Worm (Caenorhabditis elegans) whole organism, L4 larva: ENCODE results near the gene Y6G8.15.

Experiments used
- D1046.2 ChIP-seq: fragments of 200-800 bp; sonication (Bioruptor generic); IDR thresholded peaks from 2 replicates; pipeline ENCODE4 v1.3.6; 2022; ENCODE audit warnings: missing genetic modification characterization, missing compliant biosample characterization
- F26F4.8 ChIP-seq: fragments of 200-800 bp; sonication (Bioruptor generic); conservative IDR thresholded peaks from 2 replicates; pipeline ENCODE4 v1.3.6; 2022; ENCODE audit warnings: missing genetic modification characterization, missing compliant biosample characterization
- T20F7.1 ChIP-seq: fragments of 200-800 bp; sonication (Bioruptor generic); optimal IDR thresholded peaks from 2 replicates; lab custom pipeline; 2018; ENCODE audit warnings: mild to moderate bottlenecking, missing genetic modification characterization, missing compliant biosample characterization
- T26A8.4 ChIP-seq: fragments of 200-800 bp; sonication (Bioruptor generic); IDR thresholded peaks from 2 replicates; pipeline ENCODE4 v1.3.6; 2022; ENCODE audit warnings: missing genetic modification characterization, missing compliant biosample characterization
- Y105C5A.15 ChIP-seq: fragments of 200-800 bp; sonication (Bioruptor generic); IDR thresholded peaks from 2 replicates; pipeline ENCODE4 v1.3.6; 2022; ENCODE audit warnings: missing genetic modification characterization, missing compliant biosample characterization
- Y48G9A.11 ChIP-seq: fragments of 200-800 bp; sonication (Bioruptor generic); IDR thresholded peaks from 2 replicates; pipeline ENCODE4 v1.3.6; 2022; ENCODE audit warnings: missing genetic modification reagents, missing genetic modification characterization, missing compliant biosample characterization
- Y75B8A.6 ChIP-seq: fragments of 200-800 bp; sonication (Bioruptor generic); IDR thresholded peaks from 2 replicates; pipeline ENCODE4 v1.3.6; 2022; ENCODE audit warnings: missing genetic modification reagents, missing genetic modification characterization, missing compliant biosample characterization
- ama-1 ChIP-seq: fragments of 150-350 bp; optimal IDR thresholded peaks from 2 replicates; lab custom pipeline; 2014; ENCODE audit warnings: inconsistent platforms, mixed read lengths
- attf-4 ChIP-seq: sonication (generic microtip); optimal IDR thresholded peaks from 3 replicates; lab custom pipeline; 2017; ENCODE audit warnings: missing biosample characterization, missing genetic modification characterization
- ceh-20 ChIP-seq: fragments of 200-800 bp; sonication (Bioruptor generic); IDR thresholded peaks from 2 replicates; pipeline ENCODE4 v1.3.6; 2022; ENCODE audit warnings: missing genetic modification reagents, missing genetic modification characterization, missing compliant biosample characterization
- ctbp-1 ChIP-seq: fragments of 200-800 bp; sonication (Bioruptor generic); IDR thresholded peaks from 2 replicates; pipeline ENCODE4 v1.3.6; 2022; ENCODE audit warnings: missing genetic modification reagents, missing genetic modification characterization, missing compliant biosample characterization
- daf-8 ChIP-seq: fragments of 200-800 bp; sonication (Bioruptor generic); IDR thresholded peaks from 2 replicates; pipeline ENCODE4 v1.3.6; 2022; ENCODE audit warnings: missing genetic modification characterization, missing compliant biosample characterization
- dmd-8 ChIP-seq: fragments of 200-800 bp; sonication (Bioruptor generic); IDR thresholded peaks from 2 replicates; pipeline ENCODE4 v1.3.6; 2022; ENCODE audit warnings: missing genetic modification characterization, missing compliant biosample characterization
- dpl-1 ChIP-seq: fragments of 150-350 bp; optimal IDR thresholded peaks from 2 replicates; lab custom pipeline; 2014; ENCODE audit warnings: missing biosample characterization, missing genetic modification reagents, missing genetic modification characterization
- duxl-1 ChIP-seq: sonication (generic microtip); optimal IDR thresholded peaks from 2 replicates; lab custom pipeline; 2016; ENCODE audit warnings: mild to moderate bottlenecking, missing genetic modification characterization, moderate library complexity, missing compliant biosample characterization; ENCODE audit not compliant: poor library complexity
- dve-1 ChIP-seq: sonication (generic microtip); optimal IDR thresholded peaks from 2 replicates; lab custom pipeline; 2017; ENCODE audit warnings: antibody characterized with exemption, mild to moderate bottlenecking, missing genetic modification characterization, missing compliant biosample characterization; ENCODE audit not compliant: insufficient read depth
- egl-27 ChIP-seq: sonication (generic microtip); optimal IDR thresholded peaks from 3 replicates; lab custom pipeline; 2017; ENCODE audit warnings: missing biosample characterization, missing genetic modification reagents, missing genetic modification characterization
- fos-1 ChIP-seq: fragments of 150-350 bp; optimal IDR thresholded peaks from 2 replicates; lab custom pipeline; 2014; ENCODE audit warnings: missing biosample characterization, missing genetic modification characterization
- gei-8 ChIP-seq: fragments of 200-800 bp; sonication (Bioruptor generic); optimal IDR thresholded peaks from 2 replicates; lab custom pipeline; 2018; ENCODE audit warnings: mild to moderate bottlenecking, missing genetic modification characterization, missing compliant biosample characterization
- hif-1 ChIP-seq, 2 experiments: sonication (generic microtip); optimal IDR thresholded peaks; 2 replicates each; lab custom pipeline; 2016 to 2017; ENCODE audit warnings: missing compliant biosample characterization in 2 of 2, missing genetic modification characterization in 2 of 2, missing genetic modification reagents in 2 of 2, missing genotype in 2 of 2, mild to moderate bottlenecking in 1 of 2
- madf-9 ChIP-seq: fragments of 200-800 bp; sonication (Bioruptor generic); conservative IDR thresholded peaks from 2 replicates; pipeline ENCODE4 v1.3.6; 2022; ENCODE audit warnings: missing genetic modification reagents, missing genetic modification characterization, missing compliant biosample characterization
- mes-2 ChIP-seq: sonication (generic microtip); optimal IDR thresholded peaks from 2 replicates; lab custom pipeline; 2016; ENCODE audit warnings: missing genotype, mild to moderate bottlenecking, missing genetic modification characterization, missing compliant biosample characterization; ENCODE audit not compliant: poor library complexity, severe bottlenecking
- nhr-111 ChIP-seq: fragments of 200-800 bp; sonication (Bioruptor generic); optimal IDR thresholded peaks from 2 replicates; lab custom pipeline; 2018; ENCODE audit warnings: mild to moderate bottlenecking, missing genetic modification characterization, missing compliant biosample characterization
- nhr-28 ChIP-seq: fragments of 150-350 bp; optimal IDR thresholded peaks from 2 replicates; lab custom pipeline; 2014; ENCODE audit warnings: missing biosample characterization, missing genetic modification characterization
- nhr-42 ChIP-seq: fragments of 200-800 bp; sonication (Bioruptor generic); IDR thresholded peaks from 2 replicates; pipeline ENCODE4 v1.3.6; 2022; ENCODE audit warnings: missing genetic modification characterization, missing compliant biosample characterization
- nhr-76 ChIP-seq: fragments of 150-350 bp; optimal IDR thresholded peaks from 2 replicates; lab custom pipeline; 2014; ENCODE audit warnings: missing biosample characterization, missing genetic modification characterization
- php-3 ChIP-seq: fragments of 200-800 bp; sonication (Bioruptor generic); IDR thresholded peaks from 2 replicates; pipeline ENCODE4 v1.3.6; 2022; ENCODE audit warnings: missing genetic modification reagents, missing genetic modification characterization, missing compliant biosample characterization
- pqm-1 ChIP-seq: sonication (generic microtip); optimal IDR thresholded peaks from 2 replicates; lab custom pipeline; 2017; ENCODE audit warnings: missing biosample characterization, missing genetic modification characterization
- saeg-2 ChIP-seq: fragments of 200-800 bp; sonication (Bioruptor generic); IDR thresholded peaks from 2 replicates; pipeline ENCODE4 v1.3.6; 2022; ENCODE audit warnings: missing genetic modification reagents, missing genetic modification characterization, missing compliant biosample characterization
- snpc-1.2 ChIP-seq: fragments of 200-800 bp; sonication (Bioruptor generic); IDR thresholded peaks from 2 replicates; pipeline ENCODE4 v1.3.6; 2022; ENCODE audit warnings: missing genetic modification reagents, missing genetic modification characterization, missing compliant biosample characterization
- tag-97 ChIP-seq: fragments of 200-800 bp; sonication (Bioruptor generic); IDR thresholded peaks from 2 replicates; pipeline ENCODE4 v1.3.6; 2022; ENCODE audit warnings: missing genetic modification characterization, missing compliant biosample characterization
- unc-130 ChIP-seq: sonication (generic microtip); optimal IDR thresholded peaks from 2 replicates; lab custom pipeline; 2016; ENCODE audit warnings: missing genetic modification reagents, missing genetic modification characterization, missing compliant biosample characterization
- unc-39 ChIP-seq: sonication (generic microtip); optimal IDR thresholded peaks from 2 replicates; lab custom pipeline; 2017; ENCODE audit warnings: missing biosample characterization, missing genetic modification characterization
- vab-7 ChIP-seq: fragments of 200-800 bp; sonication (Bioruptor generic); IDR thresholded peaks from 2 replicates; pipeline ENCODE4 v1.3.6; 2022; ENCODE audit warnings: missing genetic modification reagents, missing genetic modification characterization, missing compliant biosample characterization
- zfp-2 ChIP-seq: sonication (generic microtip); optimal IDR thresholded peaks from 2 replicates; lab custom pipeline; 2016; ENCODE audit warnings: mild to moderate bottlenecking, missing genetic modification characterization, missing compliant biosample characterization
- zip-2 ChIP-seq: fragments of 150-350 bp; optimal IDR thresholded peaks from 2 replicates; lab custom pipeline; 2014; ENCODE audit warnings: missing biosample characterization, missing genetic modification characterization
- ztf-7 ChIP-seq: fragments of 150-350 bp; optimal IDR thresholded peaks from 2 replicates; lab custom pipeline; 2014; ENCODE audit warnings: missing biosample characterization, missing genetic modification characterization

The Y6G8.15 gene

DNA sequence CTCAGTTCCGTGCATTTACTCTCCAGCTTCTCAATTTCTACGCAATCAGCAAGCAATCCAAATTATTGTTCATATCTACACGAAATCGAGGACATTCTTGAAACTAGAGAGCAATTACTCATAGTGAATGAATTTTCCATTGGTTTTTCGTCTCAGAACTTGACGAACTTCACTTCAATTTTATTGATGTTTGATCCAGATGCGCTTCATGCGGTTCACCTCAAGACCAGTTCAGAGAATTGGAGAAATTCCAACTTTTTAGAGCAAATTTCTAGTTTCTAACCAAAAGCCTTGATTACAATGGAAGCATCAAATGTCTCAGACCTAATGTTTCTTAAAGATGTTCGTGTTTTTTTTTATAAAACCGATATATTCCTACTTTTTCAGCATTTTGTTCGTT, 9.9 kb upstream of the Y6G8.15 start, which contains the start of gene Y6G8.8:
Gene Y6G8.8 (plus strand): TSS at position 301 of the 400 bp plus-strand sequence.
- no peak for TF ChIP-seq Y75B8A.6 (GFP tag; lab: Robert Waterston, UW)
- TF ChIP-seq saeg-2, result no peak
- TF ChIP-seq dpl-1, result no peak
- no peak for TF ChIP-seq zip-2 (tag; lab: Kevin White, UChicago)
- TF ChIP-seq dmd-8, result no peak
- no peak for TF ChIP-seq nhr-76
- no peak for TF ChIP-seq tag-97 (GFP tag; lab: Robert Waterston, UW)
- TF ChIP-seq D1046.2 (GFP tag; lab: Robert Waterston, UW), result no peak
- TF ChIP-seq, all 104 proteins: peak for 0

DNA sequence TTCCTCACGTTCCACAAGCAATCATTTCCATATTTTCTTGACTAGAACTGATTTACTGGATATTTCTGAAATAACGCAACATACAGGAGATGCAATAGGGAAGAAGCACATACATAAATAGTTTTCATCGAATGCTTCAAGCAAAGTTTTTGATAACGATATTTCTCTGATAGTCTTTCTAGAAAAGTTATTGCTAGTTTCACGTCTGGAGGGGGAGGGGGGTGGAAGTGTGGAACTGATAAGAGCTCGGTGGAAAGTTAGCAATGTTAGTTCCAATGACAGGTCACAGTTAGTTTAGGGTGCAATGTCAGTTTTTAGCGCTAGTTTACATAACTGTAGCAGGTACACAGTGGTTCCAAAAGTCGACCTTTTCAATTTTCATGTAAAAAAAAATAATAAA, 6.4 kb upstream of the Y6G8.15 start, which contains the start of gene Y6G8.6:
Gene Y6G8.6 (minus strand): TSS at position 98 of the 400 bp plus-strand sequence.
- TF ChIP-seq php-3, result 0 out of 2 replicates have a peak, but pooled peaks have one; percentile 42
- TF ChIP-seq unc-130 (GFP tag; lab: Kevin White, UChicago), result no peak
- no peak for TF ChIP-seq Y105C5A.15 (GFP tag; lab: Robert Waterston, UW)
- TF ChIP-seq pqm-1 (tag; lab: Kevin White, UChicago), result peak; percentile 51
- peak; percentile 53 for TF ChIP-seq nhr-28 (tag; lab: Kevin White, UChicago)
- no peak for TF ChIP-seq zfp-2 (tag; lab: Kevin White, UChicago)
- TF ChIP-seq fos-1 (tag; lab: Kevin White, UChicago), result no peak

DNA sequence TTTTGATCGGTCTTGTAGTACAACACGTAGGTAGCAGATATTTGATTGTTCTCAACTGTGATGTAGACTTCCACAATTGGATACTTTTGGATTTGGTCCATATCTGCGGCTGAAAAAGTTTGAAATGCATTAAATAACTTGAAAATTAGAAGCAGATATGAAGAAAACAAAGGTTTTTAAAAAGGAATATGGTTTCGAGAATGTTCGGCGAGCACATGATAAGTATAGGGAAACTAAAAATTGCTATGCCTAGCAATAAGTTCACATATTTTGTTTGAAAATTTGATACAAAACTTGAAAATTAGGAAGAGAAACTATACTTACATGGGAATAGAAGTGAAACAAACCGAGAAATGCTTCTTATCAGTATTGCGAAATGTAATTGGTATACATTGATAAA, 5.2 kb upstream of the Y6G8.15 start, which contains the start of gene Y6G8.5:
Gene Y6G8.5 (minus strand): TSS at position 101 of the 400 bp plus-strand sequence.
- TF ChIP-seq pqm-1 (tag; lab: Kevin White, UChicago), result peak; percentile 64
- no peak for TF ChIP-seq dve-1
- no peak for TF ChIP-seq ctbp-1 (GFP tag; lab: Robert Waterston, UW)

DNA sequence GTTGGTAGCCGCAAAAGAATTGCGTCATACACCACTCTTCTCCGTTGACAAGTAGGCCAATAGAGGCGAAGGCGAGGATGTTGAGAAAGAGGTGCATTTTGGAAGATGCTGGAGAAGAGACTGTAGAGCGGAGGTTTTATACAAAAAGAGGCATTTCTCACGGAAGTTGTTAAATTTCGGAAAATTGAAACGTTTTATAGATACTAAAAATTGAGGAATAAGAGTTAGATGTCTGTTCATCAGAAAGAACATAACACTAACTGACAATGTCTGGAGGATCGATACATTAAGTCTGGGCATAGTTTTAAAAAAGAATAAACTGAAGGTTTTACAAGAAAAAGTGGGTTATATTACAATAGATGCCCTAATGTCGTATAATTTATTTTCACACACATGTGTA, 3.8 kb upstream of the Y6G8.15 start, which contains the start of gene Y6G8.14:
Gene Y6G8.14 (minus strand): TSS at position 101 of the 400 bp plus-strand sequence.
- no peak for TF ChIP-seq ztf-7 (tag; lab: Kevin White, UChicago)
- no peak for TF ChIP-seq attf-4 (tag; lab: Kevin White, UChicago)
- no peak for TF ChIP-seq gei-8
- TF ChIP-seq ceh-20, result no peak
- no peak for TF ChIP-seq Y48G9A.11 (GFP tag; lab: Robert Waterston, UW)
- TF ChIP-seq nhr-111, result no peak
- no peak for TF ChIP-seq madf-9 (GFP tag; lab: Robert Waterston, UW)
- no peak for TF ChIP-seq hif-1 (tag; optimal IDR thresholded peaks at IDR 0.05; lab: Kevin White, UChicago)
- no peak for TF ChIP-seq daf-8
- no peak for TF ChIP-seq F26F4.8 (GFP tag; lab: Robert Waterston, UW)
- TF ChIP-seq T26A8.4, result no peak
- TF ChIP-seq vab-7, result no peak
- no peak for TF ChIP-seq mes-2 (tag; lab: Kevin White, UChicago)
- TF ChIP-seq duxl-1, result no peak
- no peak for TF ChIP-seq unc-39
- no peak for TF ChIP-seq D1046.2 (GFP tag; lab: Robert Waterston, UW)

DNA sequence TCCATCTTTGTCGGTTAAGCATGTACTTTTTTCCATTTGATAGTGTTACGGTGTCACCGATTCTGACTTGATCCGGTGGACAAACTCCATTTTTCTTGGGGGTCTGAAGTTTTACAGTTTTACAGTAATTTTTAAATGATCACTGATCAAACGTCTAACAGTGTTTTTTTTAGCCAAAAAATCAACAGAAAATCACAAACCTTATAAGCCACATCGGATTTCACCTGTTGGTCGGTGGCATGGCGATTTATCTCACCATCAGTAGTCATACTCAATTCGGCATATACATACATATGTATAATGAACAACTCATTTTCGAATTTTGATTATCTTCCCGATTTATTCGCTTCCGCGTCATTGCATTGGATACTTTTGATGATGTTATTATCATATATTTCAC, 2.6 kb downstream of the Y6G8.15 start, which contains the start of gene srz-91:
Gene srz-91 (plus strand): TSS at position 301 of the 400 bp plus-strand sequence.
- TF ChIP-seq ama-1 (lab: Kevin White, UChicago) (no peak), nhr-28 (tag; lab: Kevin White, UChicago) (no peak), nhr-42 (GFP tag; lab: Robert Waterston, UW) (no peak), egl-27 (tag; lab: Kevin White, UChicago) (no peak), T20F7.1 (GFP tag; lab: Kevin White, UChicago) (no peak), snpc-1.2 (no peak)
- TF ChIP-seq, all 104 proteins: peak for 0
